Fruit fly (Drosophila melanogaster): ENCODE data around the gene CG3323.

The CG3323 gene

DNA sequence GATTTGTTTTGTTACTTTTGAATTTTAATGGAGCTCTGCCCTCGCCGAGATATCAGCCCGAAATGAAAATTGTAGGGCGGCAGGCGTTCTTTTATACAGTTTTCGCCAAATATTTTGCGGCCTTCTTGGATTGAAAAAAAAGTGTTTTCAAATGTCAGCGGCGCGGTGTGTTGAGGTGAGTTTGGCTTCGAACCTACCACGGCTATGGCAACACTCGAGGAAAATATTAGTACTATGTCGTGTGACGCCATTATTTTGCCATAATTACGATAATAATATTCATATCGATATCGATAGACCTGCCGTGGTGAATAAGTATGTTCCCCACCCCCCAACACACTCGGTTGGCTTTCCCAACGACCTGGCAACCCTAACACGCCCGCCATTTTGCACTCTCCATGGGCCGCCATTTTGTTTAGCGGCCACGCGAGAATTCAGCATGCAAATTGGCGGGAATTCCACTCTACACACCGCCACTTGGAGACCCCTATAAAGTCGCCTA is 6.4 kb upstream of the CG3323 start, which contains the start of the genes TrxT and dhd (continued):
- TF ChIP-seq ac (GFP tag; optimal IDR thresholded peaks at IDR 0.05) (no peak), CG4707 (GFP tag; optimal IDR thresholded peaks at IDR 0.05) (peak; percentile 6), gce (GFP tag; IDR thresholded peaks at IDR 0.05) (no peak), MTF-1 (GFP tag; optimal IDR thresholded peaks at IDR 0.05; ENCODE audit: borderline replicate concordance) (peak; percentile 33), fd96Cb (tag; optimal IDR thresholded peaks at IDR 0.05) (no peak), CG42726 (GFP tag; IDR thresholded peaks at IDR 0.05; ENCODE audit: partially characterized antibody) (no peak), pum (GFP tag; optimal IDR thresholded peaks at IDR 0.05) (no peak), CG33557 (GFP tag; optimal IDR thresholded peaks at IDR 0.05) (no peak), gcm (GFP tag; optimal IDR thresholded peaks at IDR 0.05) (no peak), CG14050 (GFP tag; IDR thresholded peaks at IDR 0.05) (no peak), CG14014 (GFP tag; IDR thresholded peaks at IDR 0.05) (0 out of 2 replicates have a peak, but pooled peaks have one; percentile 34), Sin3A (optimal IDR thresholded peaks at IDR 0.05) (no peak), insv (GFP tag; optimal IDR thresholded peaks at IDR 0.05) (no peak), peb (GFP tag; IDR thresholded peaks at IDR 0.05) (0 out of 2 replicates have a peak, but pooled peaks have one; percentile 16), ab (GFP tag; optimal IDR thresholded peaks at IDR 0.05) (no peak), maf-S (GFP tag; optimal IDR thresholded peaks at IDR 0.05) (no peak), CG8089 (GFP tag; optimal IDR thresholded peaks at IDR 0.05) (no peak), Antp (GFP tag; optimal IDR thresholded peaks at IDR 0.05) (peak; percentile 37), CG14965 (GFP tag; optimal IDR thresholded peaks at IDR 0.05; ENCODE audit: borderline replicate concordance) (no peak), croc (GFP tag; conservative IDR thresholded peaks at IDR 0.05) (no peak), Oaz (GFP tag; IDR thresholded peaks at IDR 0.05) (no peak), CG8944 (GFP tag; optimal IDR thresholded peaks at IDR 0.05) (no peak), CG14710 (tag; optimal IDR thresholded peaks at IDR 0.05) (peak; percentile 34), sob (GFP tag; IDR thresholded peaks at IDR 0.05) (no peak; the same call in 1 of the 2 replicates), CG2678 (tag; optimal IDR thresholded peaks at IDR 0.05) (no peak), pzg (GFP tag; optimal IDR thresholded peaks at IDR 0.05) (peak; percentile 69), CG4730 (GFP tag; IDR thresholded peaks at IDR 0.05) (no peak), sens (GFP tag) (peak; percentile 39), Atf6 (GFP tag; IDR thresholded peaks at IDR 0.05) (0 out of 2 replicates have a peak, but pooled peaks have one; percentile 29), Ada2b (GFP tag; IDR thresholded peaks at IDR 0.05) (no peak), dmrt99B (tag; optimal IDR thresholded peaks at IDR 0.05) (no peak), Sox100B (GFP tag; optimal IDR thresholded peaks at IDR 0.05) (no peak), CG6813 (GFP tag; optimal IDR thresholded peaks at IDR 0.05) (peak; percentile 41), PHDP (tag; optimal IDR thresholded peaks at IDR 0.05) (no peak), CG34224 (GFP tag; IDR thresholded peaks at IDR 0.05; ENCODE audit: partially characterized antibody) (peak; percentile 58; the same call in 1 of the 3 replicates), sim (GFP tag; IDR thresholded peaks at IDR 0.05) (no peak), Mad (GFP tag; optimal IDR thresholded peaks at IDR 0.05) (no peak), bcd (GFP tag; optimal IDR thresholded peaks at IDR 0.05) (peak; percentile 51), CG2875 (GFP tag; optimal IDR thresholded peaks at IDR 0.05) (no peak), ci (GFP tag; IDR thresholded peaks at IDR 0.05) (peak; percentile 64; the same call in 2 of the 3 replicates), CG5180 (GFP tag; optimal IDR thresholded peaks at IDR 0.05) (no peak), CG1792 (GFP tag; optimal IDR thresholded peaks at IDR 0.05) (no peak), pita (GFP tag; optimal IDR thresholded peaks at IDR 0.05) (no peak), ewg (GFP tag; optimal IDR thresholded peaks at IDR 0.05) (peak; percentile 14), tio (GFP tag; optimal IDR thresholded peaks at IDR 0.05) (no peak), Dp (GFP tag; optimal IDR thresholded peaks at IDR 0.05) (peak; percentile 75), kni (GFP tag; optimal IDR thresholded peaks at IDR 0.05) (no peak), CG12744 (GFP tag; optimal IDR thresholded peaks at IDR 0.05) (peak; percentile 30), Ravus (GFP tag; IDR thresholded peaks at IDR 0.05) (no peak), Atf3 (GFP tag; optimal IDR thresholded peaks at IDR 0.05) (no peak)
